Worm (Caenorhabditis elegans): ENCODE results near the gene rig-4.

ce11 chrIV:7987083-7987482 is 16.8 kb downstream of the rig-4 start, which contains the start of gene mec-17:
- no peak for TF ChIP-seq hlh-30 (tag; optimal IDR thresholded peaks at IDR 0.05; ENCODE audit: insufficient read depth)
- TF ChIP-seq mec-3 (tag; optimal IDR thresholded peaks at IDR 0.05; ENCODE audit: borderline replicate concordance) = no peak
- TF ChIP-seq hlh-8 (tag; optimal IDR thresholded peaks at IDR 0.05) = no peak
- TF ChIP-seq pat-9 (tag; optimal IDR thresholded peaks at IDR 0.05) = no peak
- TF ChIP-seq F13H6.1 (tag; optimal IDR thresholded peaks at IDR 0.05) = no peak

Data from whole organism, late embryonic.